Worm (Caenorhabditis elegans): ENCODE measurements around the gene K05B2.2.

DNA sequence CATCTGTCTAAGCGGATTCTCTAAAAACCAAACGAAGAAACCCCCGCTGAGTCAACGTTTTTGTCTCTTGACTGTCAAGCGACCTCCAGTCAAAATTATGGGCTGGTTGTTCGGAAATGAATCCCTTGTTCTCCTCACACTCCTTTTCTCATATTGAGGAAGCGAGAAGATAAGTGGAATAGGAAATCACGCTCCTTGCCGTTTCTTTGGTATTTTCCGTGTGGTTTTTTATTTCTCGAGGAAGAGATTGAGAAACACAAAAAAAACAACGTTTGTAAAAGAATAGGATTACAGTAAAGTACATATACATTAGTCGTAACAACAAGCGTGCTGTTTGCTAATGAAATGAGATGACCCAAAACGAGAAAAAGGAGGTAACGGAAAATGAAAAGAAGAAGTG, 29.0 kb upstream of the K05B2.2 start, which contains the start of gene tsp-14:
- TF ChIP-seq ztf-11 (tag; optimal IDR thresholded peaks at IDR 0.05) (no peak), nhr-11 (tag; optimal IDR thresholded peaks at IDR 0.05) (no peak), ama-1 (optimal IDR thresholded peaks at IDR 0.05) (no peak), zag-1 (tag; optimal IDR thresholded peaks at IDR 0.05) (no peak), ZK546.5 (tag; optimal IDR thresholded peaks at IDR 0.05) (no peak), nhr-25 (tag; optimal IDR thresholded peaks at IDR 0.05) (no peak), nhr-6 (tag; optimal IDR thresholded peaks at IDR 0.05) (no peak), lsy-2 (tag; optimal IDR thresholded peaks at IDR 0.05) (no peak)

Data from whole organism, L2 larva.